Worm (Caenorhabditis elegans): ENCODE results near the gene nlp-14.

Gene nlp-14

ce11 chrX:8944078-8944477 is 24.9 kb upstream of the nlp-14 start (continued):
- TF ChIP-seq ceh-27 (GFP tag; optimal IDR thresholded peaks at IDR 0.05) (no peak), madf-10 (tag; optimal IDR thresholded peaks at IDR 0.05) (no peak), Y53G8AR.9 (GFP tag; conservative IDR thresholded peaks at IDR 0.05) (no peak), D2030.7 (GFP tag; IDR thresholded peaks at IDR 0.05) (peak; percentile 57), mcd-1 (GFP tag; IDR thresholded peaks at IDR 0.05) (0 out of 2 replicates have a peak, but pooled peaks have one; percentile 37), unc-130 (GFP tag; optimal IDR thresholded peaks at IDR 0.05) (no peak), ccch-3 (GFP tag; optimal IDR thresholded peaks at IDR 0.05) (no peak), ztf-3 (GFP tag; optimal IDR thresholded peaks at IDR 0.05) (no peak), C06A6.2 (GFP tag; conservative IDR thresholded peaks at IDR 0.05) (no peak), Y56A3A.18 (GFP tag; IDR thresholded peaks at IDR 0.05) (no peak), snpc-3.4 (tag; optimal IDR thresholded peaks at IDR 0.05) (peak; percentile 34), snpc-4 (GFP tag; optimal IDR thresholded peaks at IDR 0.05) (peak; percentile 22), snpc-4 (tag; optimal IDR thresholded peaks at IDR 0.05) (peak in 1 of 4 experiments; percentile 46), F55B11.4 (tag; optimal IDR thresholded peaks at IDR 0.05; ENCODE audit: borderline replicate concordance, insufficient read depth) (no peak), K11D2.4 (GFP tag; IDR thresholded peaks at IDR 0.05) (no peak), tbx-9 (tag; optimal IDR thresholded peaks at IDR 0.05; ENCODE audit: borderline replicate concordance) (no peak), somi-1 (GFP tag; optimal IDR thresholded peaks at IDR 0.05) (no peak), sdz-38 (tag; optimal IDR thresholded peaks at IDR 0.05) (no peak), nhr-179 (tag; optimal IDR thresholded peaks at IDR 0.05) (no peak), ztf-6 (GFP tag; IDR thresholded peaks at IDR 0.05) (no peak), let-526 (GFP tag; IDR thresholded peaks at IDR 0.05) (no peak), F22D6.2 (tag; optimal IDR thresholded peaks at IDR 0.05) (no peak), C17E4.6 (GFP tag; IDR thresholded peaks at IDR 0.05) (no peak), ztf-25 (GFP tag; IDR thresholded peaks at IDR 0.05) (no peak), fkh-3 (tag; optimal IDR thresholded peaks at IDR 0.05) (no peak), dox-1 (GFP tag; IDR thresholded peaks at IDR 0.05) (peak; percentile 58), Y95B8A.8 (GFP tag; IDR thresholded peaks at IDR 0.05) (no peak), lag-1 (GFP tag; IDR thresholded peaks at IDR 0.05) (no peak), zfh-2 (GFP tag; conservative IDR thresholded peaks at IDR 0.05) (no peak), lin-35 (GFP tag; optimal IDR thresholded peaks at IDR 0.05) (no peak), let-607 (tag; optimal IDR thresholded peaks at IDR 0.05) (no peak), egl-18 (GFP tag; IDR thresholded peaks at IDR 0.05) (no peak), dpff-1 (tag; optimal IDR thresholded peaks at IDR 0.05) (no peak), repo-1 (tag; optimal IDR thresholded peaks at IDR 0.05) (no peak), lin-54 (GFP tag; optimal IDR thresholded peaks at IDR 0.05) (no peak), ztf-28 (GFP tag; IDR thresholded peaks at IDR 0.05) (no peak), xnd-1 (tag; optimal IDR thresholded peaks at IDR 0.05) (no peak), efl-1 (GFP tag; optimal IDR thresholded peaks at IDR 0.05) (no peak), ama-1 (optimal IDR thresholded peaks at IDR 0.05) (no peak), ama-1 (GFP tag; optimal IDR thresholded peaks at IDR 0.05) (peak in 1 of 2 experiments; percentile 36), lsy-27 (tag; optimal IDR thresholded peaks at IDR 0.05; ENCODE audit: borderline replicate concordance, insufficient read depth) (no peak), cebp-1 (GFP tag; IDR thresholded peaks at IDR 0.05) (no peak), cebp-1 (tag; optimal IDR thresholded peaks at IDR 0.05) (peak; percentile 23), aptf-2 (GFP tag; conservative IDR thresholded peaks at IDR 0.05) (no peak), ets-4 (GFP tag; optimal IDR thresholded peaks at IDR 0.05) (no peak), rpc-1 (optimal IDR thresholded peaks at IDR 0.05) (peak; percentile 62), rpc-1 (tag; optimal IDR thresholded peaks at IDR 0.05) (peak; percentile 78), ztf-18 (tag; optimal IDR thresholded peaks at IDR 0.05) (peak; percentile 34), bed-2 (GFP tag; IDR thresholded peaks at IDR 0.05) (no peak), Y67H2A.10 (GFP tag; conservative IDR thresholded peaks at IDR 0.05) (no peak)

Measured in whole organism, young adult.